Fruit fly (Drosophila melanogaster) whole organism, wandering third instar larva: ENCODE measurements around the gene GATAd.
A peak's percentile ranks its signal among the peaks of the same experiment; 100 is the strongest.

Experiments used
- CG32264 ChIP-seq: fragments of 200-800 bp; sonication (Bioruptor generic); optimal IDR thresholded peaks from 2 replicates; lab custom pipeline; 2016; ENCODE audit warnings: missing biosample characterization, missing genetic modification characterization
- CG9705 ChIP-seq: fragments of 200-800 bp; sonication (Bioruptor generic); optimal IDR thresholded peaks from 2 replicates; lab custom pipeline; 2018; ENCODE audit warnings: missing biosample characterization, mild to moderate bottlenecking, missing genetic modification characterization
- Dfd ChIP-seq: fragments of >200 bp; optimal IDR thresholded peaks from 2 replicates; lab custom pipeline; 2017; ENCODE audit warnings: missing biosample characterization, missing genetic modification characterization
- Dif ChIP-seq: fragments of 200-275, 200-300 bp; sonication (Bioruptor generic); optimal IDR thresholded peaks from 2 replicates; lab custom pipeline; 2018; ENCODE audit warnings: missing biosample characterization, missing genetic modification characterization; ENCODE audit not compliant: partially characterized antibody
- GATAd ChIP-seq: sonication (Bioruptor generic); optimal IDR thresholded peaks from 2 replicates; lab custom pipeline; 2016; ENCODE audit warnings: missing biosample characterization, missing genetic modification characterization
- HLH106 ChIP-seq: fragments of 200-800 bp; optimal IDR thresholded peaks from 3 replicates; lab custom pipeline; 2019; ENCODE audit warnings: missing biosample characterization, mild to moderate bottlenecking, missing genetic modification characterization, moderate library complexity
- Hnf4 ChIP-seq: fragments of 200-800 bp; sonication (Bioruptor generic); optimal IDR thresholded peaks from 2 replicates; lab custom pipeline; 2016; ENCODE audit warnings: missing biosample characterization, mild to moderate bottlenecking, missing genetic modification characterization
- Hr78 ChIP-seq: fragments of >200 bp; optimal IDR thresholded peaks from 2 replicates; lab custom pipeline; 2017; ENCODE audit warnings: missing biosample characterization, missing genetic modification characterization
- Hr83 ChIP-seq: fragments of 200-300 bp; sonication (Bioruptor generic); optimal IDR thresholded peaks from 2 replicates; lab custom pipeline; 2016; ENCODE audit warnings: missing biosample characterization, mild to moderate bottlenecking, missing genetic modification characterization, moderate library complexity; ENCODE audit not compliant: poor library complexity, severe bottlenecking
- Mio ChIP-seq: sonication (Bioruptor generic); optimal IDR thresholded peaks from 2 replicates; lab custom pipeline; 2016; ENCODE audit warnings: missing biosample characterization, missing genetic modification characterization
- Myc ChIP-seq: fragments of >200 bp; optimal IDR thresholded peaks from 2 replicates; lab custom pipeline; 2017
- OdsH ChIP-seq: fragments of 200-800 bp; sonication (Bioruptor generic); optimal IDR thresholded peaks from 2 replicates; lab custom pipeline; 2016; ENCODE audit warnings: missing biosample characterization, mild to moderate bottlenecking, missing genetic modification characterization
- Rel ChIP-seq, 2 experiments: fragments of 200-800 bp; sonication (Bioruptor generic) in 1 of 2; optimal IDR thresholded peaks; 2 replicates in 1 of 2; 3 replicates in 1 of 2; lab custom pipeline; 2016 to 2019; ENCODE audit warnings: mild to moderate bottlenecking in 2 of 2, missing biosample characterization in 2 of 2, missing genetic modification characterization in 2 of 2, moderate library complexity in 1 of 2
- Sp1 ChIP-seq: fragments of 200-800 bp; sonication (Bioruptor generic); optimal IDR thresholded peaks from 3 replicates; lab custom pipeline; 2019; ENCODE audit warnings: missing biosample characterization, mild to moderate bottlenecking, missing genetic modification characterization, moderate library complexity
- dl ChIP-seq, 2 experiments: fragments of 175-275, 200-275 bp in 1 of 2; fragments of 200-275 bp in 1 of 2; sonication (Bioruptor generic); optimal IDR thresholded peaks; lab custom pipeline; 2018; ENCODE audit warnings: mild to moderate bottlenecking in 2 of 2, missing biosample characterization in 2 of 2, missing genetic modification characterization in 2 of 2, moderate library complexity in 2 of 2; ENCODE audit not compliant: partially characterized antibody in 2 of 2, insufficient read depth in 1 of 2
- dmrt93B ChIP-seq: fragments of 200-800 bp; sonication (Bioruptor generic); optimal IDR thresholded peaks from 2 replicates; lab custom pipeline; 2018; ENCODE audit warnings: missing biosample characterization, mild to moderate bottlenecking, missing genetic modification characterization
- ey ChIP-seq: fragments of 200-800 bp; sonication (Bioruptor generic); optimal IDR thresholded peaks from 2 replicates; lab custom pipeline; 2016; ENCODE audit warnings: missing biosample characterization, missing genetic modification characterization
- foxo ChIP-seq, 2 experiments: fragments of 200-800 bp; sonication (Bioruptor generic); optimal IDR thresholded peaks; 2 replicates in 1 of 2; 3 replicates in 1 of 2; lab custom pipeline; 2016 to 2017; ENCODE audit warnings: missing biosample characterization in 2 of 2, missing genetic modification characterization in 2 of 2
- fru ChIP-seq: fragments of 200-800 bp; sonication (Bioruptor generic); optimal IDR thresholded peaks from 3 replicates; lab custom pipeline; 2016; ENCODE audit warnings: missing biosample characterization, mild to moderate bottlenecking, missing genetic modification characterization
- h ChIP-seq: fragments of 200-800 bp; sonication (Bioruptor generic); optimal IDR thresholded peaks from 3 replicates; lab custom pipeline; 2016; ENCODE audit warnings: missing biosample characterization, mild to moderate bottlenecking, missing genetic modification characterization
- pan ChIP-seq: fragments of >200 bp; optimal IDR thresholded peaks from 2 replicates; lab custom pipeline; 2017
- rgr ChIP-seq: fragments of 200-800 bp; sonication (Bioruptor generic); optimal IDR thresholded peaks from 3 replicates; lab custom pipeline; 2016; ENCODE audit warnings: missing biosample characterization, mild to moderate bottlenecking, missing genetic modification characterization
- sage ChIP-seq: fragments of 200-800 bp; sonication (Bioruptor generic); optimal IDR thresholded peaks from 2 replicates; lab custom pipeline; 2016; ENCODE audit warnings: missing biosample characterization, mild to moderate bottlenecking, missing genetic modification characterization
- sv ChIP-seq: fragments of 200-800 bp; sonication (Bioruptor generic); optimal IDR thresholded peaks from 3 replicates; lab custom pipeline; 2016; ENCODE audit warnings: missing biosample characterization, missing genetic modification characterization
- woc ChIP-seq: sonication (Bioruptor generic); optimal IDR thresholded peaks from 2 replicates; lab custom pipeline; 2016; ENCODE audit warnings: missing biosample characterization, mild to moderate bottlenecking, missing genetic modification characterization

Gene GATAd

DNA sequence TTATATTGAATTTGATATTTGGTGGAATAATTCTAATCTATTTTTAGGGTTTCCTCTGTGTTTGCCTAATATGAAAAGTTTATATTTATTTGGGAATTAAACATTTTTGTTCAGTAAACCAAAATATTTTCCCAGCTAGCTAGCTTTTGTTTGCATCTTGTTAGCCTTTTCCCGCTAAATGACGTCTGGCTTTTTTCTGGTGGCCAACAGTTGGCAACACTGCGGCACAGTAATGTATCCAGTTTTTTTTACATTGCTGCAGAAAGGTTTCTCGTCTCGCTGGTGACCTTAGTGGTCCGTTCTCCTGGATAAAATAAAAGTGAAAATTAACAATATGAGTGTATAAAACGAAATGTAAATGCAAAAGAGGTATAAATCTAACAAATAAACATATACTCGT, 30.7 kb downstream of the GATAd start, which contains the start of gene lft:
lft (plus strand) TSS at position 243 of the 400 bp plus-strand sequence.
- TF ChIP-seq fru (GFP tag; lab: Kevin White, UChicago) (peak; percentile 85), Myc (lab: Kevin White, UChicago) (peak; percentile 69), foxo (GFP tag; optimal IDR thresholded peaks at IDR 0.05; lab: Kevin White, UChicago) (no peak), woc (GFP tag; lab: Kevin White, UChicago) (peak; percentile 60)

DNA sequence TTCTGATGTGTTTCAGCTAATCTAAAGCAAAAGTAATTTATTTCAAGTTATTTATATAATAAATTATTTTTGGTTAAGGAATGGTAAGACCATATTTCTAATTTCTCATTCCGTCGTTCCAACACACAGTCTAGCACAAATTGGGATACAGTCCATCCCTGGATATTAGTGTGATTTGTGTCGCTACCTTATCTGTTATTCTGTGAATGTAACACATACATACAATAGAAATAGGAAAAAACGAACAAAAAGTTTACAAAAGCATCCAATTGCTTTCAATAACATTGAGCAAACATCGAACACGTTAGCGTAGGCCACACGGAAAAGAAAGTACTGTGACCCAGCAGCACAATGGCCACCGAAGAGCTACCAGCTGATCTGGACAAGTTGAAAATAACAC, 33.0 kb downstream of the GATAd start, which contains the start of gene CG5056:
CG5056 (plus strand) TSS at position 168 of the 400 bp plus-strand sequence.
- TF ChIP-seq Sp1 (GFP tag; lab: Kevin White, UChicago): peak; percentile 30
- TF ChIP-seq Hnf4 (GFP tag; lab: Kevin White, UChicago): no peak
- no peak for TF ChIP-seq GATAd
- TF ChIP-seq Hr83 (GFP tag; lab: Kevin White, UChicago): no peak
- peak; percentile 64 for TF ChIP-seq woc (GFP tag; lab: Kevin White, UChicago)

- TF ChIP-seq OdsH (GFP tag; lab: Kevin White, UChicago): no peak
- no peak for TF ChIP-seq Hnf4 (GFP tag; lab: Kevin White, UChicago)
Observed at dm6 chr2L:10372297-10372696, 38.8 kb downstream of the GATAd start.

dm6 chr2L:10373605-10374269, 40.2 kb downstream of the GATAd start, which contains the start of gene rho-5:
TSS of gene rho-5 (minus strand) at chr2L:10373900.
- TF ChIP-seq dl (GFP tag; optimal IDR thresholded peaks at IDR 0.05; lab: Kevin White, UChicago; ENCODE audit: insufficient read depth in 1 of 2, partially characterized antibody in 2 of 2) (no peak), CG9705 (GFP tag; lab: Kevin White, UChicago) (no peak), Dfd (GFP tag; lab: Kevin White, UChicago) (no peak), fru (GFP tag; lab: Kevin White, UChicago) (no peak), Dif (no peak), foxo (GFP tag; optimal IDR thresholded peaks at IDR 0.05; lab: Kevin White, UChicago) (no peak), Mio (GFP tag; lab: Kevin White, UChicago) (no peak), woc (GFP tag; lab: Kevin White, UChicago) (no peak)

dm6 chr2L:10375464-10376236, 42.1 kb downstream of the GATAd start, which contains the start of the genes CG33303 and dpr19:
TSS of gene CG33303 (minus strand) at chr2L:10375757.
TSS of gene dpr19 (plus strand) at chr2L:10376168.
- TF ChIP-seq Sp1 (GFP tag; lab: Kevin White, UChicago) (peak; percentile 69), ey (GFP tag; lab: Kevin White, UChicago) (no peak), Rel (GFP tag; optimal IDR thresholded peaks at IDR 0.05; lab: Kevin White, UChicago) (no peak), Rel (tag; optimal IDR thresholded peaks at IDR 0.05; lab: Kevin White, UChicago) (peak; percentile 43), rgr (peak; percentile 62), Hr83 (GFP tag; lab: Kevin White, UChicago) (peak; percentile 21), Hnf4 (GFP tag; lab: Kevin White, UChicago) (no peak), HLH106 (tag; lab: Kevin White, UChicago) (peak; percentile 69), OdsH (GFP tag; lab: Kevin White, UChicago) (peak; percentile 18)
- TF ChIP-seq, all 38 proteins: peak for 6

- TF ChIP-seq pan (no peak), Hr83 (GFP tag; lab: Kevin White, UChicago) (no peak), h (GFP tag; lab: Kevin White, UChicago) (no peak), Myc (lab: Kevin White, UChicago) (no peak), ey (GFP tag; lab: Kevin White, UChicago) (no peak), sv (GFP tag; lab: Kevin White, UChicago) (no peak), sage (no peak), fru (GFP tag; lab: Kevin White, UChicago) (no peak), Dfd (GFP tag; lab: Kevin White, UChicago) (no peak), Hr78 (no peak), dmrt93B (GFP tag; lab: Kevin White, UChicago) (no peak), Mio (GFP tag; lab: Kevin White, UChicago) (no peak), foxo (GFP tag; optimal IDR thresholded peaks at IDR 0.05; lab: Kevin White, UChicago) (no peak), rgr (no peak), CG32264 (GFP tag; lab: Kevin White, UChicago) (no peak), dl (GFP tag; optimal IDR thresholded peaks at IDR 0.05; lab: Kevin White, UChicago; ENCODE audit: insufficient read depth in 1 of 2, partially characterized antibody in 2 of 2) (no peak)
Observed at dm6 chr2L:10376276-10376675, 42.7 kb downstream of the GATAd start.
